Worm (Caenorhabditis elegans): ENCODE data around the gene glb-30.

ce11 chrIII:1698842-1699241 is 30.4 kb upstream of the glb-30 start, which contains the start of gene fbxa-74:
- TF ChIP-seq him-1 (tag; optimal IDR thresholded peaks at IDR 0.05) (no peak), dao-5 (tag; optimal IDR thresholded peaks at IDR 0.05) (no peak), W03F9.2 (tag; optimal IDR thresholded peaks at IDR 0.05) (no peak)

All from whole organism, L4/young adult.